Worm (Caenorhabditis elegans) whole organism, young adult: ENCODE data around the gene nhr-167.

Experiments used
- B0261.1 ChIP-seq: sonication (generic microtip); optimal IDR thresholded peaks from 2 replicates; lab custom pipeline; 2016; ENCODE audit warnings: mild to moderate bottlenecking, missing genetic modification characterization, moderate library complexity, missing compliant biosample characterization
- C06A6.2 ChIP-seq: fragments of 200-800 bp; sonication (Bioruptor generic); conservative IDR thresholded peaks from 2 replicates; pipeline ENCODE4 v1.3.6; 2022; ENCODE audit warnings: missing genetic modification characterization, missing compliant biosample characterization
- C17E4.6 ChIP-seq: fragments of 200-800 bp; sonication (Bioruptor generic); IDR thresholded peaks from 2 replicates; pipeline ENCODE4 v1.3.6; 2022; ENCODE audit warnings: missing genetic modification reagents, missing genetic modification characterization, missing compliant biosample characterization
- D2030.7 ChIP-seq: fragments of 200-800 bp; sonication (Bioruptor generic); IDR thresholded peaks from 2 replicates; pipeline ENCODE4 v1.3.6; 2022; ENCODE audit warnings: missing genetic modification reagents, missing genetic modification characterization, missing compliant biosample characterization
- F10E7.11 ChIP-seq: sonication (generic microtip); optimal IDR thresholded peaks from 2 replicates; lab custom pipeline; 2017; ENCODE audit warnings: mild to moderate bottlenecking, missing genetic modification characterization, moderate library complexity, missing compliant biosample characterization
- F33H1.4 ChIP-seq: fragments of 200-800 bp; sonication (Bioruptor generic); IDR thresholded peaks from 2 replicates; pipeline ENCODE4 v1.3.6; 2022; ENCODE audit warnings: missing genetic modification reagents, missing genetic modification characterization, missing compliant biosample characterization
- F39B2.1 ChIP-seq: fragments of 200-800 bp; sonication (Bioruptor generic); IDR thresholded peaks from 2 replicates; pipeline ENCODE4 v1.3.6; 2022; ENCODE audit warnings: missing genetic modification reagents, missing genetic modification characterization, missing compliant biosample characterization
- F55B11.4 ChIP-seq: sonication (generic microtip); optimal IDR thresholded peaks from 2 replicates; lab custom pipeline; 2016; ENCODE audit warnings: missing compliant biosample characterization, missing genetic modification characterization, borderline replicate concordance; ENCODE audit not compliant: insufficient read depth
- F57C9.4 ChIP-seq: sonication (generic microtip); optimal IDR thresholded peaks from 2 replicates; lab custom pipeline; 2017; ENCODE audit warnings: mild to moderate bottlenecking, missing genetic modification characterization, missing compliant biosample characterization
- Y53G8AR.9 ChIP-seq: fragments of 200-800 bp; sonication (Bioruptor generic); conservative IDR thresholded peaks from 2 replicates; pipeline ENCODE4 v1.3.6; 2022; ENCODE audit warnings: missing genetic modification reagents, missing genetic modification characterization, missing compliant biosample characterization
- Y67H2A.10 ChIP-seq: fragments of 200-800 bp; sonication (Bioruptor generic); conservative IDR thresholded peaks from 2 replicates; pipeline ENCODE4 v1.3.6; 2022; ENCODE audit warnings: missing genetic modification reagents, missing genetic modification characterization, missing compliant biosample characterization
- Y79H2A.3 ChIP-seq: fragments of 200-800 bp; sonication (Bioruptor generic); conservative IDR thresholded peaks from 2 replicates; pipeline ENCODE4 v1.3.6; 2022; ENCODE audit warnings: missing genetic modification reagents, missing genetic modification characterization, missing compliant biosample characterization
- ZK185.1 ChIP-seq: sonication (generic microtip); optimal IDR thresholded peaks from 2 replicates; lab custom pipeline; 2016; ENCODE audit warnings: mild to moderate bottlenecking, missing genetic modification characterization, missing compliant biosample characterization; ENCODE audit not compliant: poor library complexity, severe bottlenecking
- atf-7 ChIP-seq: sonication (generic microtip); optimal IDR thresholded peaks from 2 replicates; lab custom pipeline; 2017; ENCODE audit warnings: mild to moderate bottlenecking, missing genetic modification characterization, missing compliant biosample characterization
- athp-1 ChIP-seq: sonication (generic microtip); optimal IDR thresholded peaks from 2 replicates; lab custom pipeline; 2017; ENCODE audit warnings: mild to moderate bottlenecking, missing genetic modification characterization, missing compliant biosample characterization
- attf-3 ChIP-seq: fragments of 200-800 bp; sonication (Bioruptor generic); conservative IDR thresholded peaks from 2 replicates; pipeline ENCODE4 v1.3.6; 2022; ENCODE audit warnings: missing genetic modification reagents, missing genetic modification characterization, missing compliant biosample characterization
- attf-5 ChIP-seq: fragments of 200-800 bp; sonication (Bioruptor generic); optimal IDR thresholded peaks from 2 replicates; lab custom pipeline; 2018; ENCODE audit warnings: mild to moderate bottlenecking, missing genetic modification characterization, missing compliant biosample characterization
- attf-6 ChIP-seq: fragments of 200-800 bp; sonication (Bioruptor generic); IDR thresholded peaks from 2 replicates; pipeline ENCODE4 v1.3.6; 2022; ENCODE audit warnings: missing genetic modification reagents, missing genetic modification characterization, missing compliant biosample characterization
- bed-1 ChIP-seq: fragments of 200-800 bp; sonication (Bioruptor generic); IDR thresholded peaks from 2 replicates; pipeline ENCODE4 v1.3.6; 2022; ENCODE audit warnings: missing genetic modification reagents, missing genetic modification characterization, missing compliant biosample characterization
- bed-2 ChIP-seq: fragments of 200-800 bp; sonication (Bioruptor generic); IDR thresholded peaks from 2 replicates; pipeline ENCODE4 v1.3.6; 2022; ENCODE audit warnings: missing genetic modification reagents, missing genetic modification characterization, missing compliant biosample characterization
- ccch-3 ChIP-seq: fragments of 200-800 bp; sonication (Bioruptor generic); optimal IDR thresholded peaks from 2 replicates; lab custom pipeline; 2018; ENCODE audit warnings: mild to moderate bottlenecking, missing genetic modification characterization, missing compliant biosample characterization
- ceh-100 ChIP-seq: fragments of 200-800 bp; sonication (Bioruptor generic); IDR thresholded peaks from 2 replicates; pipeline ENCODE4 v1.3.6; 2022; ENCODE audit warnings: missing genetic modification reagents, missing genetic modification characterization, missing compliant biosample characterization
- ceh-79 ChIP-seq: sonication (generic microtip); optimal IDR thresholded peaks from 2 replicates; lab custom pipeline; 2017; ENCODE audit warnings: mild to moderate bottlenecking, missing genetic modification characterization, missing compliant biosample characterization
- ceh-91 ChIP-seq: fragments of 200-800 bp; sonication (Bioruptor generic); IDR thresholded peaks from 2 replicates; pipeline ENCODE4 v1.3.6; 2022; ENCODE audit warnings: missing genetic modification reagents, missing genetic modification characterization, missing compliant biosample characterization
- egrh-3 ChIP-seq: fragments of 200-800 bp; sonication (Bioruptor generic); IDR thresholded peaks from 2 replicates; pipeline ENCODE4 v1.3.6; 2022; ENCODE audit warnings: missing genetic modification reagents, missing genetic modification characterization, missing compliant biosample characterization
- ekl-4 ChIP-seq: fragments of 200-800 bp; sonication (Bioruptor generic); IDR thresholded peaks from 2 replicates; pipeline ENCODE4 v1.3.6; 2022; ENCODE audit warnings: missing genetic modification reagents, missing genetic modification characterization, missing compliant biosample characterization
- hlh-12 ChIP-seq: sonication (generic microtip); optimal IDR thresholded peaks from 2 replicates; lab custom pipeline; 2016; ENCODE audit warnings: missing genetic modification characterization, missing compliant biosample characterization
- hlh-26 ChIP-seq: fragments of 200-800 bp; sonication (Bioruptor generic); conservative IDR thresholded peaks from 2 replicates; pipeline ENCODE4 v1.3.6; 2022; ENCODE audit warnings: missing genetic modification reagents, missing genetic modification characterization, missing compliant biosample characterization
- hsf-1 ChIP-seq: fragments of 200-800 bp; sonication (Bioruptor generic); IDR thresholded peaks from 2 replicates; pipeline ENCODE4 v1.3.6; 2022; ENCODE audit warnings: missing genetic modification reagents, missing genetic modification characterization, missing compliant biosample characterization
- lin-26 ChIP-seq: fragments of 200-800 bp; sonication (Bioruptor generic); IDR thresholded peaks from 2 replicates; pipeline ENCODE4 v1.3.6; 2022; ENCODE audit warnings: missing genetic modification reagents, missing genetic modification characterization, missing compliant biosample characterization
- lin-40 ChIP-seq: sonication (generic microtip); optimal IDR thresholded peaks from 2 replicates; lab custom pipeline; 2016; ENCODE audit warnings: missing genetic modification characterization, mild to moderate bottlenecking, missing compliant biosample characterization, missing genotype, missing genetic modification reagents
- lir-1 ChIP-seq: fragments of 200-800 bp; sonication (Bioruptor generic); conservative IDR thresholded peaks from 2 replicates; pipeline ENCODE4 v1.3.6; 2022; ENCODE audit warnings: missing genetic modification reagents, missing genetic modification characterization, missing compliant biosample characterization
- madf-6 ChIP-seq: fragments of 200-800 bp; sonication (Bioruptor generic); IDR thresholded peaks from 2 replicates; pipeline ENCODE4 v1.3.6; 2022; ENCODE audit warnings: missing genetic modification reagents, missing genetic modification characterization, missing compliant biosample characterization
- mcd-1 ChIP-seq: fragments of 200-800 bp; sonication (Bioruptor generic); IDR thresholded peaks from 2 replicates; pipeline ENCODE4 v1.3.6; 2022; ENCODE audit warnings: missing genetic modification reagents, missing genetic modification characterization, missing compliant biosample characterization
- nhr-80 ChIP-seq: sonication (generic microtip); optimal IDR thresholded peaks from 2 replicates; lab custom pipeline; 2016; ENCODE audit warnings: missing genetic modification characterization, missing compliant biosample characterization
- pha-4 ChIP-seq: fragments of 150-350 bp; sonication (generic microtip); optimal IDR thresholded peaks from 2 replicates; lab custom pipeline; 2014; ENCODE audit warnings: missing biosample characterization, missing genetic modification reagents, missing genetic modification characterization
- rec-8 ChIP-seq, 2 experiments: sonication (generic microtip); optimal IDR thresholded peaks; 2 replicates each; lab custom pipeline; 2016; ENCODE audit warnings: mild to moderate bottlenecking in 2 of 2, missing genetic modification characterization in 2 of 2, missing genetic modification reagents in 2 of 2, missing genotype in 2 of 2, missing biosample characterization in 1 of 2, missing compliant biosample characterization in 1 of 2, moderate library complexity in 1 of 2
- rpc-1 ChIP-seq, 2 experiments: fragments of 150-350 bp in 1 of 2; sonication (generic microtip) in 1 of 2; optimal IDR thresholded peaks; 2 replicates each; lab custom pipeline; 2014 to 2018; ENCODE audit warnings: missing biosample characterization in 1 of 2, missing genetic modification characterization in 1 of 2, missing genetic modification reagents in 1 of 2, missing genotype in 1 of 2
- sdz-38 ChIP-seq: sonication (generic microtip); optimal IDR thresholded peaks from 2 replicates; lab custom pipeline; 2016; ENCODE audit warnings: missing genotype, missing genetic modification characterization, missing compliant biosample characterization
- snpc-1.3 ChIP-seq: sonication (generic microtip); optimal IDR thresholded peaks from 2 replicates; lab custom pipeline; 2017; ENCODE audit warnings: missing genetic modification characterization, mild to moderate bottlenecking, missing compliant biosample characterization, antibody characterized with exemption, moderate library complexity, missing genotype, missing genetic modification reagents; ENCODE audit not compliant: insufficient read depth
- unc-130 ChIP-seq: sonication (generic microtip); optimal IDR thresholded peaks from 2 replicates; lab custom pipeline; 2016; ENCODE audit warnings: missing genetic modification reagents, missing genetic modification characterization, missing compliant biosample characterization
- xnd-1 ChIP-seq: sonication (generic microtip); optimal IDR thresholded peaks from 2 replicates; lab custom pipeline; 2016; ENCODE audit warnings: missing genotype, missing genetic modification reagents, missing genetic modification characterization, missing compliant biosample characterization
- ztf-18 ChIP-seq: sonication (generic microtip); optimal IDR thresholded peaks from 2 replicates; lab custom pipeline; 2016; ENCODE audit warnings: missing genotype, mild to moderate bottlenecking, missing genetic modification characterization, missing compliant biosample characterization
- ztf-26 ChIP-seq: sonication (generic microtip); optimal IDR thresholded peaks from 2 replicates; lab custom pipeline; 2017; ENCODE audit warnings: missing genetic modification characterization, missing compliant biosample characterization
- ztf-28 ChIP-seq: fragments of 200-800 bp; sonication (Bioruptor generic); IDR thresholded peaks from 2 replicates; pipeline ENCODE4 v1.3.6; 2022; ENCODE audit warnings: missing genetic modification reagents, missing genetic modification characterization, missing compliant biosample characterization

Gene nhr-167

DNA sequence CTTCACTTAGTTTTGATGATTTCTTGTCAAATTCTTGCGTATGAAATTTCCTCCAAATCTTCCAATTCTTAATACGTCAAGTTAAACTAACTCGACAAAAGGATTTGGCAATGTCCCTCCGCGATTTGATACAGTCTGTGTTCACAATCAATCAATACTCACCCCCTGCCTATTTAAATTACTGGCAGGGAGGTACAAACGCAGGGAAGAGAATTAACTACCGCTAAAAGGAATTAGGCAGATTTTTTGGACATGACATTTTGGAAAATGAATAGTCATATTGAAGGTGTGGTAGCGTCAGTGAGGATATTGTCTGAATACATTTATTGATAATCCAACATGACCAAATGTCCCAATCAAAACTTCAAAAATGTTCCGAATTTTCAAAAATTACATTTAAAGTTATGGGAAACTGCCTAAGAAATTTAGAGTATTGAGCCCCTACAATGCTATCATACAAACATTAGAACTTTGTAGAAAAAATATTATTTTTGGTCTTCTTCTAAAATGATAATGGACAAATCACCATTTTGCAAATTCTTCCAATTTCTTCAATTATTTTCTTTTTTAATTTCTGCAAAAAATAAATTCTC, 44.4 kb downstream of the nhr-167 start (continued):
- TF ChIP-seq ztf-26 (tag; lab: Kevin White, UChicago) (peak; percentile 99), attf-3 (no peak), madf-6 (no peak), C17E4.6 (peak; percentile 89), rpc-1 (optimal IDR thresholded peaks at IDR 0.05; lab: Kevin White, UChicago) (peak; percentile 17), rpc-1 (tag; optimal IDR thresholded peaks at IDR 0.05; lab: Kevin White, UChicago) (no peak), mcd-1 (GFP tag; lab: Robert Waterston, UW) (peak; percentile 87), pha-4 (tag; lab: Kevin White, UChicago) (peak; percentile 96), F10E7.11 (tag; lab: Kevin White, UChicago) (peak; percentile 84), egrh-3 (GFP tag; lab: Robert Waterston, UW) (no peak), ztf-28 (GFP tag; lab: Robert Waterston, UW) (no peak), hlh-12 (no peak), D2030.7 (GFP tag; lab: Robert Waterston, UW) (no peak)
- TF ChIP-seq, all 124 proteins: peak for 84

DNA sequence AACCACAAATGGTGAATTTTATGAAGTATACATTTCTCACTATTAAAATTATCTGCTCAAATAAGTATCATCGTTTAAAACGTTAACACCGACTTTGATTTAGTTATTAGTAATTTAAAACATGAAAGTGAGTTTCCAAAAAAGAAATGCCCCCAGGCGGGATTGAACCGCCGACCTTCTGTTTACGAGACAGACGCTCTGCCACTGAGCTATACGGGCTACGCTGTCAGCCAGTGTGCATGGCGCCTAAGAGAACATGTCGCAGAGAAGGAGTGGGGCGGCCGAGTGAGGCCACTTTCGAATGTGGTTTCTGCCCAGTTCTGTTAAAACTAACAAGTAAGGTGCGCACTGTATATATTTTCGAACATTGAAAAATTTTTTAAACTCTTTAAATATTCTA, 47.0 kb downstream of the nhr-167 start:
- TF ChIP-seq ceh-100 (GFP tag; lab: Robert Waterston, UW), result 0 out of 2 replicates have a peak, but pooled peaks have one; percentile 30
- TF ChIP-seq xnd-1 (tag; lab: Kevin White, UChicago), result no peak
- TF ChIP-seq F55B11.4 (tag; lab: Kevin White, UChicago), result no peak
- TF ChIP-seq nhr-80, result peak; percentile 3
- TF ChIP-seq ztf-18 (tag; lab: Kevin White, UChicago), result peak; percentile 52
- TF ChIP-seq bed-2, result no peak
- TF ChIP-seq F33H1.4 (GFP tag; lab: Robert Waterston, UW), result no peak
- no peak for TF ChIP-seq hsf-1 (GFP tag; lab: Robert Waterston, UW)
- TF ChIP-seq ekl-4 (GFP tag; lab: Robert Waterston, UW), result peak; percentile 63
- TF ChIP-seq ZK185.1 (tag; lab: Kevin White, UChicago), result peak; percentile 93
- TF ChIP-seq athp-1, result no peak
- TF ChIP-seq bed-1 (GFP tag; lab: Robert Waterston, UW), result no peak
- TF ChIP-seq attf-5 (GFP tag; lab: Kevin White, UChicago), result peak; percentile 43
- no peak for TF ChIP-seq ccch-3 (GFP tag; lab: Kevin White, UChicago)
- TF ChIP-seq B0261.1, result peak; percentile 90
- TF ChIP-seq Y53G8AR.9 (GFP tag; lab: Robert Waterston, UW), result 0 out of 2 replicates have a peak, but pooled peaks have one; percentile 36
- TF ChIP-seq madf-6, result peak; percentile 61
- peak; percentile 32 for TF ChIP-seq unc-130 (GFP tag; lab: Kevin White, UChicago)
- TF ChIP-seq F39B2.1 (GFP tag; lab: Robert Waterston, UW), result no peak
- TF ChIP-seq lin-40 (tag; lab: Kevin White, UChicago), result peak; percentile 83
- TF ChIP-seq Y67H2A.10 (GFP tag; lab: Robert Waterston, UW), result no peak
- TF ChIP-seq lin-26 (GFP tag; lab: Robert Waterston, UW), result no peak
- TF ChIP-seq sdz-38, result no peak
- no peak for TF ChIP-seq pha-4 (tag; lab: Kevin White, UChicago)
- no peak for TF ChIP-seq ceh-91 (GFP tag; lab: Robert Waterston, UW)
- TF ChIP-seq hlh-26 (GFP tag; lab: Robert Waterston, UW), result no peak
- 0 out of 2 replicates have a peak, but pooled peaks have one; percentile 12 for TF ChIP-seq attf-6 (GFP tag; lab: Robert Waterston, UW)
- TF ChIP-seq rec-8 (tag; optimal IDR thresholded peaks at IDR 0.05; lab: Kevin White, UChicago), result peak; percentile 78 to 80
- TF ChIP-seq F57C9.4, result no peak
- TF ChIP-seq C06A6.2 (GFP tag; lab: Robert Waterston, UW), result no peak
- TF ChIP-seq attf-3, result 0 out of 2 replicates have a peak, but pooled peaks have one; percentile 16
- TF ChIP-seq lir-1 (GFP tag; lab: Robert Waterston, UW), result peak; percentile 31; the same call in 1 of the 2 replicates
- no peak for TF ChIP-seq ceh-79
- TF ChIP-seq atf-7 (tag; lab: Kevin White, UChicago), result peak; percentile 32
- no peak for TF ChIP-seq Y79H2A.3 (GFP tag; lab: Robert Waterston, UW)
- peak; percentile 84 for TF ChIP-seq snpc-1.3 (tag; lab: Kevin White, UChicago)
